Fruit fly (Drosophila melanogaster) whole organism, prepupa: ENCODE measurements around the gene CG34284.

ENCODE experiments used
- CG10669 ChIP-seq: fragments of 200-800 bp; sonication (Bioruptor generic); optimal IDR thresholded peaks from 3 replicates; lab custom pipeline; 2018; ENCODE audit warnings: missing biosample characterization, mild to moderate bottlenecking, missing genetic modification characterization, moderate library complexity
- CG11902 ChIP-seq: fragments of 200-800 bp; sonication (Bioruptor generic); optimal IDR thresholded peaks from 3 replicates; lab custom pipeline; 2016; ENCODE audit warnings: missing biosample characterization, missing genetic modification characterization

dm6 chr3R:18928918-18929705 lies 26.4 kb upstream of the CG34284 start, which contains the start of gene CG42613:
- TF ChIP-seq CG11902 (GFP tag; lab: Kevin White, UChicago): no peak
- peak; percentile 31 for TF ChIP-seq CG10669 (GFP tag; lab: Kevin White, UChicago)
